Worm (Caenorhabditis elegans): ENCODE results near the gene C17G10.6.

DNA sequence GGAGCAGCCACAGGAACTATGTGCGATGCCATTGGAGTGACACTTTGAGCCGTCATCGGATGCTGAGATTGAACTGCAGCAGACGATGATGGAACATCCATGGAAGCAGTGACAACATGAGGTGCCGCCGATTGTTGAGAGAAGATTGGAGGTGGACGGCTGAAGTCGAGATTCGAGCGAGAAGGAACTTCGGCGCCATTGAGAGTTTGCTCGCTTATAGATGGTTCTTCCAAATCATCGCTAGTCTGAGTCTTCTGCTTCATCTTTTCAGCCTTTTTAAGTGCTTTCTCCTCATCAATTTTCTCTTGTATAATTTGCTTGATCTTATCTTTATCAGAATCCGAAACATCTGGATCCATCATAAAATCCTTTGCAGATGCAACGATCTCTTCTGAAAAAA is 39.0 kb upstream of the C17G10.6 start:
- TF ChIP-seq pqm-1 (tag; optimal IDR thresholded peaks at IDR 0.05) (no peak), nhr-28 (tag; optimal IDR thresholded peaks at IDR 0.05) (no peak), elt-3 (tag; optimal IDR thresholded peaks at IDR 0.05) (no peak), elt-2 (tag; optimal IDR thresholded peaks at IDR 0.05) (no peak), daf-12 (tag; optimal IDR thresholded peaks at IDR 0.05) (no peak), ceh-82 (tag; optimal IDR thresholded peaks at IDR 0.05) (no peak), ztf-4 (tag; optimal IDR thresholded peaks at IDR 0.05) (no peak), nfya-1 (tag; optimal IDR thresholded peaks at IDR 0.05; ENCODE audit: insufficient read depth) (no peak), nhr-67 (tag; optimal IDR thresholded peaks at IDR 0.05) (no peak), skn-1 (tag; optimal IDR thresholded peaks at IDR 0.05) (no peak), ztf-11 (tag; optimal IDR thresholded peaks at IDR 0.05) (no peak), tbx-2 (tag; optimal IDR thresholded peaks at IDR 0.05) (no peak), ceh-28 (tag; optimal IDR thresholded peaks at IDR 0.05) (no peak), fos-1 (tag; optimal IDR thresholded peaks at IDR 0.05) (no peak)
